Worm (Caenorhabditis elegans): ENCODE results near the gene C42D4.18.

DNA sequence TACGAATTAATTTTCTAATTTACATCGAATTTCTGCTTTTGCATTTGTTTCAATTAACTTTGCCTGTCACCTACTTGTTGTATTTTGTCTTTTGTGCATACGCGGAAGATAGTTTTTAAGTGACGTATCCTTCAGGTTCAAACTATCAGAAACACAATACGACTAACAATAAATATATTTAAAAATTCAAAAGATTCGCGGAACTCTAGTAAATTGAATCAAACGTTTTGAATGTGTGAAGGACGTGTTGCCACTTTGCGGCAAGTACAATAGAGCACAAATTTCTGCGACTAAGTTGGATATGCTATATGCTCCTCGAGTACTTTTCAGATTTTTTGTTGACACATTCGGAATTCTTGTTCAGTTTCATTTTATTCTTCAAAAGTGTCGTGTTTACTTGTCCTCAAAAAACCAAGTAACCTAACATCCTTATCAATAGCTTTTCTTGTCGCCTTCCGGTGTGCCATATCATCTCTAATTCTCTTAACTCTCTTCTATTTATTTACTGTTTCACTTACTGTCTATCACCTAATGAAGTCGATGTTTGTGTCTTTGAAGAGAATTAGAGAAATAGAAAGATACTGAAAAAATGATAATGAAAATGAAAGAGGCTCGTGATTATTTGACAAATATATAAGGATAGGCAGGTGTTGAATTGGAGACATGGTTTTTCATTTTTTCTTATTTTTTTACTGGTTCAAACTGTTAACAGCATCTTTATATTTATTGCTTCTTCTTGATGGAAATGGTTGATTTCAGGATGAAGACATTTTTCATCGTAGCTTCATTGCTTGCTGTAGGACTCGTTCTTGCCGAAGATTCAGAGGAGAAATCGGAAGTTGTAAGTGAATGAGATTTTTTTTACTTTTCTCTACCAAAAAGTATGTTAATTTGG lies 22.2 kb downstream of the C42D4.18 start, which contains the start of gene srlf-7:
- TF ChIP-seq ZK185.1 (tag; optimal IDR thresholded peaks at IDR 0.05; ENCODE audit: poor library complexity, severe bottlenecking) (peak; percentile 7), B0019.2 (GFP tag; conservative IDR thresholded peaks at IDR 0.05) (no peak), nfya-1 (tag; optimal IDR thresholded peaks at IDR 0.05; ENCODE audit: borderline replicate concordance, insufficient read depth) (no peak), lsl-1 (GFP tag; optimal IDR thresholded peaks at IDR 0.05) (no peak), ztf-6 (GFP tag; IDR thresholded peaks at IDR 0.05) (no peak), egl-44 (GFP tag; IDR thresholded peaks at IDR 0.05) (0 out of 2 replicates have a peak, but pooled peaks have one; percentile 22)

Data from whole organism, young adult.